Worm (Caenorhabditis elegans): ENCODE data around the gene str-140.
A peak's percentile ranks its signal among the peaks of the same experiment; 100 is the strongest.

The str-140 gene

ce11 chrV:8019783-8020182 is 47.9 kb downstream of the str-140 start:
- peak; percentile 78 for TF ChIP-seq pqm-1 (tag; optimal IDR thresholded peaks at IDR 0.05)
- no peak for TF ChIP-seq unc-62 (GFP tag; optimal IDR thresholded peaks at IDR 0.05)
- no peak for TF ChIP-seq egl-27 (tag; optimal IDR thresholded peaks at IDR 0.05)
- no peak for TF ChIP-seq fkh-2 (tag; optimal IDR thresholded peaks at IDR 0.05)
- TF ChIP-seq jun-1 (tag; optimal IDR thresholded peaks at IDR 0.05), result peak; percentile 8
- peak; percentile 65 for TF ChIP-seq elt-2 (tag; optimal IDR thresholded peaks at IDR 0.05)
- TF ChIP-seq daf-12 (tag; optimal IDR thresholded peaks at IDR 0.05), result no peak
- TF ChIP-seq ceh-9 (tag; optimal IDR thresholded peaks at IDR 0.05), result no peak
- no peak for TF ChIP-seq zag-1 (tag; optimal IDR thresholded peaks at IDR 0.05)
- no peak for TF ChIP-seq unc-39 (tag; optimal IDR thresholded peaks at IDR 0.05)

ce11 chrV:8018919-8019318 is 48.8 kb downstream of the str-140 start:
- TF ChIP-seq jun-1 (tag; optimal IDR thresholded peaks at IDR 0.05), result no peak
- TF ChIP-seq pqm-1 (tag; optimal IDR thresholded peaks at IDR 0.05), result peak; percentile 22
- no peak for TF ChIP-seq nhr-28 (tag; optimal IDR thresholded peaks at IDR 0.05)
- TF ChIP-seq elt-2 (tag; optimal IDR thresholded peaks at IDR 0.05), result peak; percentile 64

- TF ChIP-seq zag-1 (tag; optimal IDR thresholded peaks at IDR 0.05) (no peak), fkh-10 (GFP tag; optimal IDR thresholded peaks at IDR 0.05) (no peak), nhr-23 (tag; optimal IDR thresholded peaks at IDR 0.05) (no peak), pha-4 (tag; optimal IDR thresholded peaks at IDR 0.05) (peak; percentile 31), elt-2 (tag; optimal IDR thresholded peaks at IDR 0.05) (peak; percentile 96), pqm-1 (tag; optimal IDR thresholded peaks at IDR 0.05) (peak; percentile 92), nhr-11 (tag; optimal IDR thresholded peaks at IDR 0.05) (no peak), elt-1 (tag; optimal IDR thresholded peaks at IDR 0.05) (no peak), lin-15B (tag; optimal IDR thresholded peaks at IDR 0.05) (no peak), ZK546.5 (tag; optimal IDR thresholded peaks at IDR 0.05) (no peak), elt-3 (tag; optimal IDR thresholded peaks at IDR 0.05) (no peak), ztf-4 (tag; optimal IDR thresholded peaks at IDR 0.05) (no peak), jun-1 (tag; optimal IDR thresholded peaks at IDR 0.05) (peak; percentile 6), nhr-25 (tag; optimal IDR thresholded peaks at IDR 0.05) (no peak), ztf-11 (tag; optimal IDR thresholded peaks at IDR 0.05) (no peak), egl-27 (tag; optimal IDR thresholded peaks at IDR 0.05) (no peak), fos-1 (tag; optimal IDR thresholded peaks at IDR 0.05) (no peak)
Measured at ce11 chrV:8017924-8018323, 49.8 kb downstream of the str-140 start.

ce11 chrV:8016928-8017327 is 50.8 kb downstream of the str-140 start, which contains the start of gene sptl-2:
Gene sptl-2 (plus strand): TSS chrV:8017207.
- TF ChIP-seq ceh-28 (tag; optimal IDR thresholded peaks at IDR 0.05), result no peak
- TF ChIP-seq ama-1 (optimal IDR thresholded peaks at IDR 0.05), result no peak
- TF ChIP-seq ceh-16 (tag; optimal IDR thresholded peaks at IDR 0.05), result no peak
- peak; percentile 29 for TF ChIP-seq elt-2 (tag; optimal IDR thresholded peaks at IDR 0.05)
- TF ChIP-seq pha-4 (tag; optimal IDR thresholded peaks at IDR 0.05), result peak; percentile 67

Measured in whole organism, L3 larva.